Fruit fly (Drosophila melanogaster) whole organism: ENCODE data around the gene Tim13.

Experiments
- CG8478 ChIP-seq: fragments of >200 bp; optimal IDR thresholded peaks from 2 replicates; lab custom pipeline; 2018; ENCODE audit warnings: inconsistent platforms
- Dll ChIP-seq: fragments of >200 bp; optimal IDR thresholded peaks from 2 replicates; lab custom pipeline; 2017
- EcR ChIP-seq, 2 experiments: fragments of >200 bp; optimal IDR thresholded peaks; 2 replicates each; lab custom pipeline; 2017; ENCODE audit warnings: missing biosample characterization in 2 of 2, missing genetic modification characterization in 2 of 2, missing genetic modification reagents in 2 of 2
- pan ChIP-seq: fragments of >200 bp; optimal IDR thresholded peaks from 2 replicates; lab custom pipeline; 2017
- psq ChIP-seq: fragments of >200 bp; optimal IDR thresholded peaks from 2 replicates; lab custom pipeline; 2017
- usp ChIP-seq: fragments of >200 bp; optimal IDR thresholded peaks from 2 replicates; lab custom pipeline; 2017; ENCODE audit warnings: missing biosample characterization, missing genetic modification characterization, mixed read lengths

The Tim13 gene

dm6 chr3L:11774401-11774800 is at the start of gene Tim13:
Gene Tim13 (minus strand): TSS chr3L:11774501.
- TF ChIP-seq EcR (GFP tag; optimal IDR thresholded peaks at IDR 0.05; lab: Kevin White, UChicago) (no peak), psq (lab: Kevin White, UChicago) (no peak), CG8478 (lab: Kevin White, UChicago) (no peak), Dll (lab: Kevin White, UChicago) (no peak), usp (GFP tag; lab: Kevin White, UChicago) (no peak), pan (lab: Kevin White, UChicago) (no peak)

- TF ChIP-seq usp (GFP tag; lab: Kevin White, UChicago), result no peak
- TF ChIP-seq CG8478 (lab: Kevin White, UChicago), result no peak
- TF ChIP-seq pan (lab: Kevin White, UChicago), result no peak
- no peak for TF ChIP-seq EcR (GFP tag; optimal IDR thresholded peaks at IDR 0.05; lab: Kevin White, UChicago)
- TF ChIP-seq psq (lab: Kevin White, UChicago), result no peak
- no peak for TF ChIP-seq Dll (lab: Kevin White, UChicago)
Observed at dm6 chr3L:11822446-11823334, 48.4 kb upstream of the Tim13 start, which contains the start of gene RpL10Ab. Gene RpL10Ab (plus strand): TSS chr3L:11822851.

- TF ChIP-seq pan (lab: Kevin White, UChicago) (no peak), EcR (GFP tag; optimal IDR thresholded peaks at IDR 0.05; lab: Kevin White, UChicago) (no peak), psq (lab: Kevin White, UChicago) (no peak), usp (GFP tag; lab: Kevin White, UChicago) (no peak), CG8478 (lab: Kevin White, UChicago) (no peak), Dll (lab: Kevin White, UChicago) (no peak)
Observed at dm6 chr3L:11821723-11822445, 47.6 kb upstream of the Tim13 start, which contains the start of the genes CG11597 and CG5946. Gene CG11597 (minus strand): TSS chr3L:11822275. Gene CG5946 (minus strand): TSS chr3L:11822275.

- TF ChIP-seq pan (lab: Kevin White, UChicago) (no peak), Dll (lab: Kevin White, UChicago) (peak; percentile 41)
Observed at dm6 chr3L:11819639-11820456, 45.5 kb upstream of the Tim13 start.

- TF ChIP-seq EcR (GFP tag; optimal IDR thresholded peaks at IDR 0.05; lab: Kevin White, UChicago) (no peak), usp (GFP tag; lab: Kevin White, UChicago) (no peak), psq (lab: Kevin White, UChicago) (no peak), pan (lab: Kevin White, UChicago) (no peak), CG8478 (lab: Kevin White, UChicago) (no peak), Dll (lab: Kevin White, UChicago) (no peak)
Observed at dm6 chr3L:11816641-11817040, 42.3 kb upstream of the Tim13 start.

dm6 chr3L:11815220-11815797 is 41.0 kb upstream of the Tim13 start, which contains the start of gene CG14130:
Gene CG14130 (plus strand): TSS chr3L:11815444.
- no peak for TF ChIP-seq psq (lab: Kevin White, UChicago)
- TF ChIP-seq CG8478 (lab: Kevin White, UChicago), result no peak
- TF ChIP-seq pan (lab: Kevin White, UChicago), result no peak
- no peak for TF ChIP-seq usp (GFP tag; lab: Kevin White, UChicago)
- no peak for TF ChIP-seq EcR (GFP tag; optimal IDR thresholded peaks at IDR 0.05; lab: Kevin White, UChicago)
- no peak for TF ChIP-seq Dll (lab: Kevin White, UChicago)

dm6 chr3L:11814655-11815054 is 40.4 kb upstream of the Tim13 start, which contains the start of gene Cubn2:
Gene Cubn2 (minus strand): TSS chr3L:11814755.
- no peak for TF ChIP-seq usp (GFP tag; lab: Kevin White, UChicago)
- no peak for TF ChIP-seq EcR (GFP tag; optimal IDR thresholded peaks at IDR 0.05; lab: Kevin White, UChicago)
- no peak for TF ChIP-seq CG8478 (lab: Kevin White, UChicago)
- TF ChIP-seq psq (lab: Kevin White, UChicago), result no peak
- no peak for TF ChIP-seq Dll (lab: Kevin White, UChicago)
- TF ChIP-seq pan (lab: Kevin White, UChicago), result no peak

dm6 chr3L:11801622-11802021 is 27.3 kb upstream of the Tim13 start:
- TF ChIP-seq pan (lab: Kevin White, UChicago) (no peak), CG8478 (lab: Kevin White, UChicago) (no peak), psq (lab: Kevin White, UChicago) (no peak)

dm6 chr3L:11800761-11801160 is 26.5 kb upstream of the Tim13 start, which contains the start of gene Gcat:
Gene Gcat (minus strand): TSS chr3L:11800861.
- no peak for TF ChIP-seq Dll (lab: Kevin White, UChicago)
- TF ChIP-seq pan (lab: Kevin White, UChicago), result no peak
- TF ChIP-seq EcR (GFP tag; optimal IDR thresholded peaks at IDR 0.05; lab: Kevin White, UChicago), result no peak
- no peak for TF ChIP-seq psq (lab: Kevin White, UChicago)
- TF ChIP-seq usp (GFP tag; lab: Kevin White, UChicago), result no peak
- TF ChIP-seq CG8478 (lab: Kevin White, UChicago), result no peak

dm6 chr3L:11795440-11795983 is 21.2 kb upstream of the Tim13 start, which contains the start of gene Klp68D:
Gene Klp68D (plus strand): TSS chr3L:11795614.
- TF ChIP-seq EcR (GFP tag; optimal IDR thresholded peaks at IDR 0.05; lab: Kevin White, UChicago), result no peak
- TF ChIP-seq psq (lab: Kevin White, UChicago), result no peak
- TF ChIP-seq usp (GFP tag; lab: Kevin White, UChicago), result no peak
- no peak for TF ChIP-seq pan (lab: Kevin White, UChicago)
- no peak for TF ChIP-seq Dll (lab: Kevin White, UChicago)
- TF ChIP-seq CG8478 (lab: Kevin White, UChicago), result no peak
